Worm (Caenorhabditis elegans) whole organism, L4 larva: ENCODE measurements around the gene F08D12.12.
A peak's percentile ranks its signal among the peaks of the same experiment; 100 is the strongest.

Experiments used
- T20F7.1 ChIP-seq: fragments of 200-800 bp; sonication (Bioruptor generic); optimal IDR thresholded peaks from 2 replicates; lab custom pipeline; 2018; ENCODE audit warnings: mild to moderate bottlenecking, missing genetic modification characterization, missing compliant biosample characterization
- aha-1 ChIP-seq: fragments of 150-350 bp; peaks from one replicate; lab custom pipeline; 2014; ENCODE audit warnings: missing biosample characterization, missing genetic modification characterization
- arid-1 ChIP-seq: fragments of 200-800 bp; sonication (Bioruptor generic); conservative IDR thresholded peaks from 2 replicates; pipeline ENCODE4 v1.3.6; 2022; ENCODE audit warnings: missing genetic modification reagents, missing genetic modification characterization, missing compliant biosample characterization
- attf-4 ChIP-seq: sonication (generic microtip); optimal IDR thresholded peaks from 3 replicates; lab custom pipeline; 2017; ENCODE audit warnings: missing biosample characterization, missing genetic modification characterization
- ceh-44 ChIP-seq: fragments of 200-800 bp; sonication (Bioruptor generic); IDR thresholded peaks from 2 replicates; pipeline ENCODE4 v1.3.6; 2022; ENCODE audit warnings: missing genetic modification reagents, missing genetic modification characterization, missing compliant biosample characterization
- ceh-62 ChIP-seq: sonication (generic microtip); optimal IDR thresholded peaks from 2 replicates; lab custom pipeline; 2017; ENCODE audit warnings: missing biosample characterization, missing genetic modification characterization
- daf-12 ChIP-seq: fragments of 150-350 bp; optimal IDR thresholded peaks from 2 replicates; lab custom pipeline; 2014; ENCODE audit warnings: missing biosample characterization, missing genetic modification reagents, missing genetic modification characterization
- daf-16 ChIP-seq, 3 experiments: sonication (generic microtip); optimal IDR thresholded peaks; 2 replicates each; lab custom pipeline; 2016 to 2017; ENCODE audit warnings: missing genetic modification characterization in 3 of 3, missing genetic modification reagents in 3 of 3, mild to moderate bottlenecking in 2 of 3, missing compliant biosample characterization in 2 of 3, missing biosample characterization in 1 of 3, moderate library complexity in 1 of 3
- dmd-6 ChIP-seq: fragments of 200-800 bp; sonication (Bioruptor generic); IDR thresholded peaks from 2 replicates; pipeline ENCODE4 v1.3.6; 2022; ENCODE audit warnings: missing genetic modification reagents, missing genetic modification characterization, missing compliant biosample characterization
- dve-1 ChIP-seq: sonication (generic microtip); optimal IDR thresholded peaks from 2 replicates; lab custom pipeline; 2017; ENCODE audit warnings: antibody characterized with exemption, mild to moderate bottlenecking, missing genetic modification characterization, missing compliant biosample characterization; ENCODE audit not compliant: insufficient read depth
- egl-27 ChIP-seq: sonication (generic microtip); optimal IDR thresholded peaks from 3 replicates; lab custom pipeline; 2017; ENCODE audit warnings: missing biosample characterization, missing genetic modification reagents, missing genetic modification characterization
- hif-1 ChIP-seq, 2 experiments: sonication (generic microtip); optimal IDR thresholded peaks; 2 replicates each; lab custom pipeline; 2016 to 2017; ENCODE audit warnings: missing compliant biosample characterization in 2 of 2, missing genetic modification characterization in 2 of 2, missing genetic modification reagents in 2 of 2, missing genotype in 2 of 2, mild to moderate bottlenecking in 1 of 2
- hlh-11 ChIP-seq: fragments of 200-800 bp; sonication (Bioruptor generic); optimal IDR thresholded peaks from 2 replicates; lab custom pipeline; 2018; ENCODE audit warnings: mild to moderate bottlenecking, missing genetic modification characterization, missing compliant biosample characterization
- hmg-1.1 ChIP-seq: fragments of 200-800 bp; sonication (Bioruptor generic); IDR thresholded peaks from 2 replicates; pipeline ENCODE4 v1.3.6; 2022; ENCODE audit warnings: missing genetic modification reagents, missing genetic modification characterization, missing compliant biosample characterization
- jun-1 ChIP-seq: fragments of 150-350 bp; optimal IDR thresholded peaks from 2 replicates; lab custom pipeline; 2014; ENCODE audit warnings: missing biosample characterization, missing genetic modification reagents, missing genetic modification characterization
- lin-1 ChIP-seq: fragments of 200-800 bp; sonication (Bioruptor generic); IDR thresholded peaks from 2 replicates; pipeline ENCODE4 v1.3.6; 2022; ENCODE audit warnings: missing genetic modification reagents, missing genetic modification characterization, missing compliant biosample characterization
- lin-29 ChIP-seq: fragments of 200-800 bp; sonication (Bioruptor generic); IDR thresholded peaks from 2 replicates; pipeline ENCODE4 v1.3.6; 2022; ENCODE audit warnings: missing genetic modification reagents, missing genetic modification characterization, missing compliant biosample characterization
- lsy-2 ChIP-seq, 2 experiments: fragments of 150-350 bp in 1 of 2; sonication (generic microtip) in 1 of 2; optimal IDR thresholded peaks; 2 replicates each; lab custom pipeline; 2014 to 2017; ENCODE audit warnings: missing biosample characterization in 2 of 2, missing genetic modification characterization in 2 of 2
- mdl-1 ChIP-seq, 2 experiments: fragments of 150-350 bp in 1 of 2; sonication (generic microtip) in 1 of 2; optimal IDR thresholded peaks; 2 replicates each; lab custom pipeline; 2014 to 2017; ENCODE audit warnings: missing biosample characterization in 2 of 2, missing genetic modification characterization in 2 of 2
- mdt-29 ChIP-seq: fragments of 200-800 bp; sonication (Bioruptor generic); IDR thresholded peaks from 2 replicates; pipeline ENCODE4 v1.3.6; 2022; ENCODE audit warnings: missing genetic modification reagents, missing genetic modification characterization, missing compliant biosample characterization
- mxl-3 ChIP-seq: fragments of 200-800 bp; sonication (Bioruptor generic); optimal IDR thresholded peaks from 2 replicates; lab custom pipeline; 2018; ENCODE audit warnings: mild to moderate bottlenecking, missing genetic modification characterization, missing compliant biosample characterization
- nhr-102 ChIP-seq: sonication (generic microtip); optimal IDR thresholded peaks from 2 replicates; lab custom pipeline; 2016; ENCODE audit warnings: mild to moderate bottlenecking, missing genetic modification characterization, moderate library complexity, missing compliant biosample characterization
- nhr-28 ChIP-seq: fragments of 150-350 bp; optimal IDR thresholded peaks from 2 replicates; lab custom pipeline; 2014; ENCODE audit warnings: missing biosample characterization, missing genetic modification characterization
- nhr-48 ChIP-seq: sonication (generic microtip); optimal IDR thresholded peaks from 2 replicates; lab custom pipeline; 2016; ENCODE audit warnings: mild to moderate bottlenecking, missing genetic modification characterization, missing compliant biosample characterization
- nhr-6 ChIP-seq: fragments of 150-350 bp; optimal IDR thresholded peaks from 2 replicates; lab custom pipeline; 2014; ENCODE audit warnings: missing biosample characterization, missing genetic modification characterization
- nhr-76 ChIP-seq: fragments of 150-350 bp; optimal IDR thresholded peaks from 2 replicates; lab custom pipeline; 2014; ENCODE audit warnings: missing biosample characterization, missing genetic modification characterization
- set-16 ChIP-seq: fragments of 200-800 bp; sonication (Bioruptor generic); IDR thresholded peaks from 2 replicates; pipeline ENCODE4 v1.3.6; 2022; ENCODE audit warnings: missing genetic modification reagents, missing genetic modification characterization, missing compliant biosample characterization
- skn-1 ChIP-seq: fragments of 150-350 bp; optimal IDR thresholded peaks from 2 replicates; lab custom pipeline; 2014; ENCODE audit warnings: missing biosample characterization, missing genetic modification characterization
- spr-1 ChIP-seq: sonication (generic microtip); optimal IDR thresholded peaks from 2 replicates; lab custom pipeline; 2016; ENCODE audit warnings: mild to moderate bottlenecking, missing genetic modification characterization, missing compliant biosample characterization
- spr-3 ChIP-seq: fragments of 200-800 bp; sonication (Bioruptor generic); optimal IDR thresholded peaks from 2 replicates; lab custom pipeline; 2018; ENCODE audit warnings: mild to moderate bottlenecking, missing genetic modification characterization, missing compliant biosample characterization
- unc-130 ChIP-seq: sonication (generic microtip); optimal IDR thresholded peaks from 2 replicates; lab custom pipeline; 2016; ENCODE audit warnings: missing genetic modification reagents, missing genetic modification characterization, missing compliant biosample characterization
- unc-39 ChIP-seq: sonication (generic microtip); optimal IDR thresholded peaks from 2 replicates; lab custom pipeline; 2017; ENCODE audit warnings: missing biosample characterization, missing genetic modification characterization
- unc-62 ChIP-seq, 3 experiments: fragments of 150-350 bp in 1 of 3; sonication (generic microtip); optimal IDR thresholded peaks in 2 of 3; peaks in 1 of 3; 1 replicate in 1 of 3; 2 replicates in 2 of 3; lab custom pipeline; 2014 to 2017; ENCODE audit warnings: missing biosample characterization in 3 of 3, missing genetic modification characterization in 3 of 3, missing genetic modification reagents in 3 of 3, missing genotype in 1 of 3
- zfp-3 ChIP-seq: fragments of 200-800 bp; sonication (Bioruptor generic); conservative IDR thresholded peaks from 2 replicates; pipeline ENCODE4 v1.3.6; 2022; ENCODE audit warnings: missing genetic modification reagents, missing genetic modification characterization, missing compliant biosample characterization
- zip-11 ChIP-seq: fragments of 200-800 bp; sonication (Bioruptor generic); IDR thresholded peaks from 2 replicates; pipeline ENCODE4 v1.3.6; 2022; ENCODE audit warnings: missing genetic modification characterization, missing compliant biosample characterization
- ztf-7 ChIP-seq: fragments of 150-350 bp; optimal IDR thresholded peaks from 2 replicates; lab custom pipeline; 2014; ENCODE audit warnings: missing biosample characterization, missing genetic modification characterization

The F08D12.12 gene

ce11 chrII:2764664-2765063, 22.2 kb downstream of the F08D12.12 start, which contains the start of gene fbxb-108:
fbxb-108 (plus strand) TSS chrII:2764964.
- TF ChIP-seq spr-3 (GFP tag; lab: Kevin White, UChicago) (no peak), nhr-102 (tag; lab: Kevin White, UChicago) (no peak), arid-1 (GFP tag; lab: Robert Waterston, UW) (no peak), spr-1 (tag; lab: Kevin White, UChicago) (no peak), attf-4 (tag; lab: Kevin White, UChicago) (no peak), ztf-7 (tag; lab: Kevin White, UChicago) (no peak), ceh-62 (tag; lab: Kevin White, UChicago) (no peak), mxl-3 (GFP tag; lab: Kevin White, UChicago) (no peak), hmg-1.1 (no peak)

ce11 chrII:2762108-2762507, 24.8 kb downstream of the F08D12.12 start, which contains the start of gene fbxb-106:
fbxb-106 (plus strand) TSS chrII:2762408.
- TF ChIP-seq mdl-1 (tag; optimal IDR thresholded peaks at IDR 0.05; lab: Kevin White, UChicago) (no peak), nhr-28 (tag; lab: Kevin White, UChicago) (no peak), unc-39 (tag; lab: Kevin White, UChicago) (no peak), hmg-1.1 (no peak), jun-1 (no peak), nhr-76 (no peak), aha-1 (tag; lab: Kevin White, UChicago) (no peak)

- no peak for TF ChIP-seq lin-1 (GFP tag; lab: Robert Waterston, UW)
- TF ChIP-seq mdt-29 (GFP tag; lab: Robert Waterston, UW), result no peak
Observed at ce11 chrII:2758476-2758875, 28.4 kb downstream of the F08D12.12 start, which contains the start of gene fbxb-107. fbxb-107 (plus strand) TSS chrII:2758772.

DNA sequence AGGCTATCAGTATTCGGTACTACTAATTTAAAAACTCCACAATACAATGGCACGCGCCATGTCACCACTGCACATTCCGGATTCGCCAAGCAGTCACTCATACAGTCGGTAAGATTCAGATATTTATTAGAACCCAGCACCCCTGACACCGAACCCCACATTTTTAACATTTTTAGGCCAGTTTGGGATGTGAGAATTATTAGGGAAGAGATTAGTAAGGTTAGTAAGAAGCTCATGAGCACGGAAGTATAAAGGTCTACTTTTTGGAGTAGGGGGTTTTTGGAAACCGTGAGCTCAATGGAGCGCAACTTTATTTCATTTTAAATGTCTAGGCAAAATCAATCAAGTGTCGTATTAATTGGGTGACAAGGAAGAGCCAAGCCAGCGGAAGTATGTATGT, 28.9 kb downstream of the F08D12.12 start, which contains the start of gene F29A7.8:
F29A7.8 (minus strand) TSS at position 101 of the 400 bp plus-strand sequence.
- peak; percentile 12 for TF ChIP-seq aha-1 (tag; lab: Kevin White, UChicago)
- no peak for TF ChIP-seq arid-1 (GFP tag; lab: Robert Waterston, UW)

- TF ChIP-seq daf-16 (GFP tag; optimal IDR thresholded peaks at IDR 0.05; lab: Kevin White, UChicago) (no peak), daf-16 (tag; optimal IDR thresholded peaks at IDR 0.05; lab: Kevin White, UChicago) (no peak), mdt-29 (GFP tag; lab: Robert Waterston, UW) (no peak), aha-1 (tag; lab: Kevin White, UChicago) (peak; percentile 53), lsy-2 (tag; optimal IDR thresholded peaks at IDR 0.05; lab: Kevin White, UChicago) (no peak), unc-62 (GFP tag; optimal IDR thresholded peaks at IDR 0.05 in 1 of 2; lab: Kevin White, UChicago) (peak in 1 of 2 experiments; percentile 94), unc-62 (tag; optimal IDR thresholded peaks at IDR 0.05; lab: Kevin White, UChicago) (no peak)
Observed at ce11 chrII:2756351-2756750, 30.5 kb downstream of the F08D12.12 start.

DNA sequence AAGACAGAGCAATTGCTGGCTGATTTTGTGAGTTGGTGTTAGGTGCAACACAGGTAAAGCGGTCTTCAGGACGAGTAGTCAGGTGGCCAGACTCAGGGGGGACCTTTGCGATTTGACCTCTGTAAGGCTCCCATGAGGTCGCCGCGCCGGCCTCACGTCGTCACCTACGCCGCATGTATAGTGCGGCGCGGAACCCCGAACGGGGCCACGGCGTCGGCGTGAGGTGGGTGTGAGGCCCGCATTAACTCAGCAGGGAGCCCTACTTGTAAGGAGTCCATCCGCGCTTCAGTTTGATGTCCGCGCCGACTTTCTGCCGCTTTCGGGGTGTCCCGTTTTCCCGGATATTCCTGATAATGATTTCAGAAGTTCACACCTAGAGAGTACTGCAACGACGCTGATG, 32.3 kb downstream of the F08D12.12 start:
- TF ChIP-seq set-16 (GFP tag; lab: Robert Waterston, UW), result peak; percentile 91
- no peak for TF ChIP-seq T20F7.1 (GFP tag; lab: Kevin White, UChicago)

- TF ChIP-seq egl-27, result no peak
Observed at ce11 chrII:2752999-2753398, 33.9 kb downstream of the F08D12.12 start, which contains the start of gene F29A7.3. F29A7.3 (plus strand) TSS chrII:2753299.

- TF ChIP-seq ceh-44 (GFP tag; lab: Robert Waterston, UW), result no peak
- no peak for TF ChIP-seq lin-29 (GFP tag; lab: Robert Waterston, UW)
- peak; percentile 69 for TF ChIP-seq unc-130 (GFP tag; lab: Kevin White, UChicago)
- no peak for TF ChIP-seq daf-16 (GFP tag; optimal IDR thresholded peaks at IDR 0.05; lab: Kevin White, UChicago)
- TF ChIP-seq daf-16 (tag; optimal IDR thresholded peaks at IDR 0.05; lab: Kevin White, UChicago), result no peak
- no peak for TF ChIP-seq nhr-48 (tag; lab: Kevin White, UChicago)
- no peak for TF ChIP-seq dve-1 (tag; lab: Kevin White, UChicago)
- no peak for TF ChIP-seq skn-1 (tag; lab: Kevin White, UChicago)
- TF ChIP-seq daf-12, result no peak
- peak in 1 of 2 experiments; percentile 80 for TF ChIP-seq hif-1 (tag; optimal IDR thresholded peaks at IDR 0.05; lab: Kevin White, UChicago)
- no peak for TF ChIP-seq aha-1 (tag; lab: Kevin White, UChicago)
- TF ChIP-seq hlh-11 (tag; lab: Kevin White, UChicago), result peak; percentile 25
- no peak for TF ChIP-seq zip-11 (GFP tag; lab: Robert Waterston, UW)
- TF ChIP-seq nhr-6 (tag; lab: Kevin White, UChicago), result peak; percentile 3
- no peak for TF ChIP-seq zfp-3 (GFP tag; lab: Robert Waterston, UW)
- TF ChIP-seq dmd-6 (GFP tag; lab: Robert Waterston, UW), result peak; percentile 50; the same call in 1 of the 2 replicates
- no peak for TF ChIP-seq spr-1 (tag; lab: Kevin White, UChicago)
Observed at ce11 chrII:2752536-2752935, 34.3 kb downstream of the F08D12.12 start, which contains the start of gene F29A7.6. F29A7.6 (minus strand) TSS chrII:2752611.
